Fruit fly (Drosophila melanogaster) S2 (cell line): ENCODE data around the gene CG10993.

Experiments
- CG8478 ChIP-seq: fragments of >200 bp; optimal IDR thresholded peaks from 2 replicates; lab custom pipeline; 2018
- CTCF ChIP-seq, 2 experiments: fragments of >200 bp; optimal IDR thresholded peaks; 2 replicates each; lab custom pipeline; 2018

- TF ChIP-seq CTCF (optimal IDR thresholded peaks at IDR 0.05; lab: Kevin White, UChicago) (no peak), CG8478 (no peak)
Measured at dm6 chrX:13797538-13797937, 6.6 kb upstream of the CG10993 start, which contains the start of gene CG10996.
